Worm (Caenorhabditis elegans) whole organism, L4/young adult: Measurements from ENCODE around the gene gpa-5.

Source experiments
- W03F9.2 ChIP-seq: fragments of 150-350 bp; optimal IDR thresholded peaks from 2 replicates; lab custom pipeline; 2014; ENCODE audit warnings: missing biosample characterization, missing genetic modification characterization
- dao-5 ChIP-seq: sonication (generic microtip); optimal IDR thresholded peaks from 2 replicates; lab custom pipeline; 2016; ENCODE audit warnings: missing genotype, missing genetic modification characterization, moderate library complexity, missing compliant biosample characterization
- him-1 ChIP-seq: sonication (generic microtip); optimal IDR thresholded peaks from 2 replicates; lab custom pipeline; 2016; ENCODE audit warnings: missing genotype, missing genetic modification reagents, missing genetic modification characterization, missing compliant biosample characterization

DNA sequence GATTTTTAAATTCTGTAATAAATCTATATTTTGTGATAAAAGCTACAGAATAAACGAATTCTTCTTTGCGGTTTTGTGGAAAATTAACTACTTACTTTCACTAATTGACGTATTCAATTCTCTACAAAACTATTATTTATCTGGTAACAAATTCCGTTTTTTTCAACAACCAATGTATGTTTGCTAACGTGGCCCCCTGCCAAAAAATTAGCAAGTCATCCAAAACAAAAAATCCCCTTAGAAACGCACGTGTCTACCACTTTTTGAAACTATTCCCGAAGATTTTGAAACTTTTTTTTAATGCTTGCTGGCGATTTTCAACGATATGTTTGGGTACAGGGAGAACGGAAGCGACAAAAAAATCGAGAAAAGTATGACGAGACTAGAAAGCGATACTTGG is 35.9 kb downstream of the gpa-5 start, which contains the start of gene F49H12.2:
- TF ChIP-seq W03F9.2 (no peak), him-1 (no peak), dao-5 (tag; lab: Kevin White, UChicago) (no peak)
